Worm (Caenorhabditis elegans): Measurements from ENCODE around the gene nex-3.

nex-3 gene

ce11 chrIII:4488892-4489409 is 47.1 kb downstream of the nex-3 start, which contains the start of gene cpg-1 (continued):
- TF ChIP-seq ceh-40 (GFP tag; IDR thresholded peaks at IDR 0.05) (no peak), madf-3 (GFP tag; IDR thresholded peaks at IDR 0.05) (no peak; the same call in 1 of the 2 replicates), snpc-1.1 (tag; optimal IDR thresholded peaks at IDR 0.05; ENCODE audit: insufficient read depth) (peak; percentile 84), Y53G8AR.9 (GFP tag; conservative IDR thresholded peaks at IDR 0.05) (no peak; the same call in 1 of the 2 replicates), him-1 (tag; optimal IDR thresholded peaks at IDR 0.05) (peak; percentile 98), ztf-26 (tag; optimal IDR thresholded peaks at IDR 0.05) (no peak), ceh-91 (GFP tag; IDR thresholded peaks at IDR 0.05) (peak; percentile 99), attf-5 (GFP tag; optimal IDR thresholded peaks at IDR 0.05) (peak; percentile 14), pbrm-1 (GFP tag; IDR thresholded peaks at IDR 0.05) (peak; percentile 91), ztf-18 (tag; optimal IDR thresholded peaks at IDR 0.05) (peak; percentile 100), sdz-38 (tag; optimal IDR thresholded peaks at IDR 0.05) (no peak), lin-26 (GFP tag; IDR thresholded peaks at IDR 0.05) (peak; percentile 75), rec-8 (tag; optimal IDR thresholded peaks at IDR 0.05) (peak in 1 of 2 experiments; percentile 88)

- TF ChIP-seq mcd-1 (GFP tag; IDR thresholded peaks at IDR 0.05) (peak; percentile 6; the same call in 1 of the 2 replicates), ztf-26 (tag; optimal IDR thresholded peaks at IDR 0.05) (peak; percentile 40), tbp1 (GFP tag; optimal IDR thresholded peaks at IDR 0.05) (peak; percentile 43), dpl-1 (GFP tag; optimal IDR thresholded peaks at IDR 0.05) (peak; percentile 54), akir-1 (GFP tag; optimal IDR thresholded peaks at IDR 0.05) (no peak), aptf-2 (GFP tag; conservative IDR thresholded peaks at IDR 0.05) (0 out of 2 replicates have a peak, but pooled peaks have one; percentile 41), ztf-28 (GFP tag; IDR thresholded peaks at IDR 0.05) (0 out of 2 replicates have a peak, but pooled peaks have one; percentile 6), efl-1 (GFP tag; optimal IDR thresholded peaks at IDR 0.05) (peak; percentile 59), Y53F4B.3 (GFP tag; IDR thresholded peaks at IDR 0.05) (peak; percentile 4; the same call in 1 of the 2 replicates), Y56A3A.18 (GFP tag; IDR thresholded peaks at IDR 0.05) (peak; percentile 75), T26A5.8 (tag; optimal IDR thresholded peaks at IDR 0.05) (peak; percentile 50), rec-8 (tag; optimal IDR thresholded peaks at IDR 0.05) (no peak), ama-1 (optimal IDR thresholded peaks at IDR 0.05) (peak; percentile 17), ama-1 (GFP tag; optimal IDR thresholded peaks at IDR 0.05) (peak; percentile 18 to 39), hsf-1 (GFP tag; IDR thresholded peaks at IDR 0.05) (peak; percentile 66), let-607 (tag; optimal IDR thresholded peaks at IDR 0.05) (peak in 1 of 2 experiments; percentile 44), unc-62 (GFP tag; optimal IDR thresholded peaks at IDR 0.05) (no peak), gei-17 (GFP tag; optimal IDR thresholded peaks at IDR 0.05) (peak; percentile 17), sea-2 (GFP tag; IDR thresholded peaks at IDR 0.05) (0 out of 2 replicates have a peak, but pooled peaks have one; percentile 18), snpc-3.4 (tag; optimal IDR thresholded peaks at IDR 0.05) (peak; percentile 72), attf-6 (GFP tag; IDR thresholded peaks at IDR 0.05) (peak; percentile 79), hlh-12 (tag; optimal IDR thresholded peaks at IDR 0.05) (no peak), zim-3 (tag; optimal IDR thresholded peaks at IDR 0.05) (peak; percentile 58), nhr-27 (tag; optimal IDR thresholded peaks at IDR 0.05) (peak; percentile 76), pha-4 (tag; optimal IDR thresholded peaks at IDR 0.05) (no peak), F49E8.2 (tag; optimal IDR thresholded peaks at IDR 0.05; ENCODE audit: insufficient read depth) (peak; percentile 74), rpc-1 (optimal IDR thresholded peaks at IDR 0.05) (no peak), rpc-1 (tag; optimal IDR thresholded peaks at IDR 0.05) (no peak), dox-1 (GFP tag; IDR thresholded peaks at IDR 0.05) (peak; percentile 63), lin-35 (GFP tag; optimal IDR thresholded peaks at IDR 0.05) (peak; percentile 17 to 37 (median 25)), Y79H2A.3 (GFP tag; conservative IDR thresholded peaks at IDR 0.05) (peak; percentile 69), F57A8.1 (GFP tag; optimal IDR thresholded peaks at IDR 0.05) (no peak), unc-130 (GFP tag; optimal IDR thresholded peaks at IDR 0.05) (peak; percentile 63)
Measured at ce11 chrIII:4491164-4492144, 49.6 kb downstream of the nex-3 start.
